Comparison of ENCODE assay signal across 7 worm cellular contexts in the genomic region with DNA sequence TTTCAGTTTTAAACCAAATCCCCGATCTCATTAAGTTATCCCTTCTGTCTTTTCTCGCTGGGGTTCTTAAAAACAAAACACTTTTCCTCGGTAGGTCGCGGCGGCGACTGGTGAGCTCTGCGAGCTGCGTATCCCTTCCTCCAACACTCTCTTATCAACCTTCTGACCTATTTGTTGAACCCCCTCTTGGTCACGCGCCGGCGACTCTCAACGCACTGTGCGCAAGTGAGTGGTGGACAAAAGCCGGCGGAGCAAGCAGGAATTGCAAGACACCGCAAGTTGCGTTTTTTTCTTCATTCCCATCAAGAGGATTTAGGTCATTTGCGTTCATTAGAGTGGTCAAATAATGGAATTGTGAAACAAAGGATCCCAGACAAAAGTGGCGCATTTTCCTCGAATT.
TF ChIP-seq lines count a peak whose summit lies in the region.

No protein-coding gene starts in this region.

TF ChIP-seq in whole organism, L1 larva, 84 proteins besides CTCF, POLR2A, EP300 and RAD21 (continues in another document):
- TF ChIP-seq mdl-1 (tag; optimal IDR thresholded peaks at IDR 0.05; lab: Kevin White, UChicago) (peak in 1 of 2 experiments; percentile 27), ceh-8 (GFP tag; optimal IDR thresholded peaks at IDR 0.05; lab: Kevin White, UChicago) (no peak), rnt-1 (tag; optimal IDR thresholded peaks at IDR 0.05; lab: Kevin White, UChicago) (peak; percentile 60), F16B12.6 (tag; optimal IDR thresholded peaks at IDR 0.05; lab: Kevin White, UChicago) (no peak), nhr-28 (tag; optimal IDR thresholded peaks at IDR 0.05; lab: Kevin White, UChicago) (no peak), ces-1 (GFP tag; optimal IDR thresholded peaks at IDR 0.05; lab: Kevin White, UChicago) (no peak), efl-1 (optimal IDR thresholded peaks at IDR 0.05; lab: Kevin White, UChicago) (peak; percentile 22 to 24), efl-1 (GFP tag; optimal IDR thresholded peaks at IDR 0.05 in 1 of 2; lab: Kevin White, UChicago) (peak; percentile 16 to 23), unc-130 (tag; optimal IDR thresholded peaks at IDR 0.05; lab: Kevin White, UChicago) (peak; percentile 43), lin-14 (GFP tag; optimal IDR thresholded peaks at IDR 0.05; lab: Kevin White, UChicago) (peak; percentile 64), fkh-10 (GFP tag; optimal IDR thresholded peaks at IDR 0.05; lab: Kevin White, UChicago) (no peak), dpl-1 (GFP tag; optimal IDR thresholded peaks at IDR 0.05; lab: Kevin White, UChicago) (peak in 1 of 3 experiments; percentile 6)

TF ChIP-seq in whole organism, L2 larva, 48 proteins besides CTCF, POLR2A, EP300 and RAD21:
- peak; percentile 36 for TF ChIP-seq C34F6.9 (tag; optimal IDR thresholded peaks at IDR 0.05; lab: Kevin White, UChicago)
- no peak for TF ChIP-seq sma-9 (GFP tag; optimal IDR thresholded peaks at IDR 0.05; lab: Kevin White, UChicago)
- TF ChIP-seq sma-9 (tag; optimal IDR thresholded peaks at IDR 0.05; lab: Kevin White, UChicago): no peak
- TF ChIP-seq nhr-129 (tag; optimal IDR thresholded peaks at IDR 0.05; lab: Kevin White, UChicago): peak; percentile 41
- peak; percentile 16 for TF ChIP-seq F13H6.1 (tag; optimal IDR thresholded peaks at IDR 0.05; lab: Kevin White, UChicago)

TF ChIP-seq in whole organism, L3 larva, 47 proteins besides CTCF, POLR2A, EP300 and RAD21:
- peak; percentile 60 for TF ChIP-seq nfya-1 (tag; optimal IDR thresholded peaks at IDR 0.05; lab: Kevin White, UChicago; ENCODE audit: insufficient read depth)
- no peak for TF ChIP-seq ztf-11 (tag; optimal IDR thresholded peaks at IDR 0.05; lab: Kevin White, UChicago)
- no peak for TF ChIP-seq egl-27 (tag; optimal IDR thresholded peaks at IDR 0.05; lab: Kevin White, UChicago)
- peak; percentile 42 for TF ChIP-seq lin-39 (tag; optimal IDR thresholded peaks at IDR 0.05; lab: Kevin White, UChicago)
- TF ChIP-seq pha-4 (tag; optimal IDR thresholded peaks at IDR 0.05; lab: Kevin White, UChicago): peak; percentile 69
- no peak for TF ChIP-seq ceh-28 (tag; optimal IDR thresholded peaks at IDR 0.05; lab: Kevin White, UChicago)

TF ChIP-seq in whole organism, L4 larva, 104 proteins besides CTCF, POLR2A, EP300 and RAD21:
- TF ChIP-seq set-16 (GFP tag; IDR thresholded peaks at IDR 0.05; lab: Robert Waterston, UW) (peak; percentile 53), hlh-30 (tag; optimal IDR thresholded peaks at IDR 0.05; lab: Kevin White, UChicago; ENCODE audit: insufficient read depth) (peak; percentile 79), hlh-11 (tag; optimal IDR thresholded peaks at IDR 0.05; lab: Kevin White, UChicago) (peak; percentile 26), nhr-102 (tag; optimal IDR thresholded peaks at IDR 0.05; lab: Kevin White, UChicago) (no peak), Y48G9A.11 (GFP tag; IDR thresholded peaks at IDR 0.05; lab: Robert Waterston, UW) (no peak)
TF ChIP-seq in whole organism, L4 larva: peak in this region for 3.

TF ChIP-seq in whole organism, late embryonic, 69 proteins besides CTCF, POLR2A, EP300 and RAD21 (continues in another document):
- TF ChIP-seq zip-5 (tag; optimal IDR thresholded peaks at IDR 0.05; lab: Kevin White, UChicago) (no peak), ceh-30 (tag; optimal IDR thresholded peaks at IDR 0.05; lab: Kevin White, UChicago) (no peak), eyg-1 (tag; optimal IDR thresholded peaks at IDR 0.05; lab: Kevin White, UChicago) (no peak), lin-11 (tag; optimal IDR thresholded peaks at IDR 0.05; lab: Kevin White, UChicago) (no peak), ceh-2 (tag; optimal IDR thresholded peaks at IDR 0.05; lab: Kevin White, UChicago) (peak; percentile 6), K09A11.1 (tag; optimal IDR thresholded peaks at IDR 0.05; lab: Kevin White, UChicago; ENCODE audit: insufficient read depth) (no peak), lim-6 (tag; optimal IDR thresholded peaks at IDR 0.05; lab: Kevin White, UChicago) (no peak), pha-4 (tag; optimal IDR thresholded peaks at IDR 0.05; lab: Kevin White, UChicago) (no peak), hlh-30 (tag; optimal IDR thresholded peaks at IDR 0.05; lab: Kevin White, UChicago; ENCODE audit: insufficient read depth) (peak; percentile 75), dve-1 (tag; optimal IDR thresholded peaks at IDR 0.05; lab: Kevin White, UChicago) (no peak), elt-4 (tag; optimal IDR thresholded peaks at IDR 0.05; lab: Kevin White, UChicago) (no peak), odd-2 (tag; optimal IDR thresholded peaks at IDR 0.05; lab: Kevin White, UChicago) (no peak), hlh-13 (GFP tag; optimal IDR thresholded peaks at IDR 0.05; lab: Kevin White, UChicago) (no peak), ceh-48 (tag; optimal IDR thresholded peaks at IDR 0.05; lab: Kevin White, UChicago) (no peak), ceh-31 (tag; optimal IDR thresholded peaks at IDR 0.05; lab: Kevin White, UChicago) (peak; percentile 6), pag-3 (tag; optimal IDR thresholded peaks at IDR 0.05; lab: Kevin White, UChicago; ENCODE audit: borderline replicate concordance) (no peak), pqm-1 (tag; optimal IDR thresholded peaks at IDR 0.05; lab: Kevin White, UChicago) (no peak), tbx-2 (tag; optimal IDR thresholded peaks at IDR 0.05; lab: Kevin White, UChicago) (no peak), ttx-3 (tag; optimal IDR thresholded peaks at IDR 0.05; lab: Kevin White, UChicago) (no peak), elt-2 (tag; optimal IDR thresholded peaks at IDR 0.05; lab: Kevin White, UChicago) (no peak)

TF ChIP-seq in whole organism, mixed stage, embryonic, 35 proteins besides CTCF, POLR2A, EP300 and RAD21:
- TF ChIP-seq pha-4 (tag; optimal IDR thresholded peaks at IDR 0.05; lab: Kevin White, UChicago): peak; percentile 34
- TF ChIP-seq sem-2 (GFP tag; optimal IDR thresholded peaks at IDR 0.05; lab: Kevin White, UChicago): no peak

TF ChIP-seq in whole organism, young adult, 124 proteins besides CTCF, POLR2A, EP300 and RAD21:
- TF ChIP-seq hmg-1.2 (GFP tag; IDR thresholded peaks at IDR 0.05; lab: Robert Waterston, UW) (peak; percentile 46; the same call in 1 of the 2 replicates), him-1 (tag; optimal IDR thresholded peaks at IDR 0.05; lab: Kevin White, UChicago) (no peak), F55B11.4 (tag; optimal IDR thresholded peaks at IDR 0.05; lab: Kevin White, UChicago; ENCODE audit: borderline replicate concordance, insufficient read depth) (no peak), zfh-2 (GFP tag; conservative IDR thresholded peaks at IDR 0.05; lab: Robert Waterston, UW) (peak; percentile 71), sdz-38 (tag; optimal IDR thresholded peaks at IDR 0.05; lab: Kevin White, UChicago) (no peak)
